Worm (Caenorhabditis elegans): ENCODE data around the gene srx-96.

Gene srx-96

ce11 chrV:13715223-13715686, 4.1 kb downstream of the srx-96 start, which contains the start of gene zipt-9 (continued):
- peak; percentile 90 for TF ChIP-seq lin-15B (tag; optimal IDR thresholded peaks at IDR 0.05)
- TF ChIP-seq ets-5 (GFP tag; IDR thresholded peaks at IDR 0.05): no peak
- peak; percentile 89 for TF ChIP-seq C16A3.4 (tag; optimal IDR thresholded peaks at IDR 0.05)
- no peak for TF ChIP-seq sup-37 (GFP tag; optimal IDR thresholded peaks at IDR 0.05)
- TF ChIP-seq F16B12.6 (tag; optimal IDR thresholded peaks at IDR 0.05): peak; percentile 59
- TF ChIP-seq ceh-88 (GFP tag; IDR thresholded peaks at IDR 0.05): peak; percentile 80
- no peak for TF ChIP-seq ces-1 (GFP tag; optimal IDR thresholded peaks at IDR 0.05)
- TF ChIP-seq tlp-1 (tag; optimal IDR thresholded peaks at IDR 0.05): no peak
- peak; percentile 89 for TF ChIP-seq vab-15 (tag; optimal IDR thresholded peaks at IDR 0.05)
- no peak for TF ChIP-seq nhr-76 (tag; optimal IDR thresholded peaks at IDR 0.05)

ce11 chrV:13716531-13716930, 5.4 kb downstream of the srx-96 start, which contains the start of gene T01D3.6:
TSS of gene T01D3.6 (plus strand) at chrV:13716824.
- TF ChIP-seq nhr-84 (tag; optimal IDR thresholded peaks at IDR 0.05) (no peak), efl-1 (optimal IDR thresholded peaks at IDR 0.05) (no peak), efl-1 (GFP tag; optimal IDR thresholded peaks at IDR 0.05 in 1 of 2) (no peak), ceh-90 (tag; optimal IDR thresholded peaks at IDR 0.05) (no peak), unc-30 (tag; optimal IDR thresholded peaks at IDR 0.05) (no peak), dsc-1 (tag; optimal IDR thresholded peaks at IDR 0.05) (no peak), elt-3 (tag; optimal IDR thresholded peaks at IDR 0.05) (no peak), nhr-47 (tag; optimal IDR thresholded peaks at IDR 0.05) (no peak), hlh-17 (GFP tag; optimal IDR thresholded peaks at IDR 0.05; ENCODE audit: borderline replicate concordance) (no peak), nhr-12 (tag; optimal IDR thresholded peaks at IDR 0.05) (no peak), lin-39 (tag; optimal IDR thresholded peaks at IDR 0.05) (no peak), nhr-20 (tag; optimal IDR thresholded peaks at IDR 0.05) (no peak), pax-3 (tag; optimal IDR thresholded peaks at IDR 0.05) (peak; percentile 29), pqm-1 (tag; optimal IDR thresholded peaks at IDR 0.05) (peak; percentile 32), efl-3 (GFP tag; optimal IDR thresholded peaks at IDR 0.05) (no peak), lin-14 (GFP tag; optimal IDR thresholded peaks at IDR 0.05) (no peak), nhr-77 (tag; optimal IDR thresholded peaks at IDR 0.05) (no peak), ceh-8 (GFP tag; optimal IDR thresholded peaks at IDR 0.05) (no peak), lin-35 (GFP tag; optimal IDR thresholded peaks at IDR 0.05) (peak in 1 of 2 experiments; percentile 24), sox-4 (tag; optimal IDR thresholded peaks at IDR 0.05) (no peak), lin-15B (tag; optimal IDR thresholded peaks at IDR 0.05) (no peak), nhr-85 (tag) (peak; percentile 10), zip-4 (GFP tag; optimal IDR thresholded peaks at IDR 0.05) (no peak), skn-1 (tag; optimal IDR thresholded peaks at IDR 0.05) (no peak), pag-3 (tag; optimal IDR thresholded peaks at IDR 0.05; ENCODE audit: borderline replicate concordance, insufficient read depth) (no peak), elt-2 (tag; optimal IDR thresholded peaks at IDR 0.05) (peak; percentile 79), irx-1 (tag; optimal IDR thresholded peaks at IDR 0.05) (no peak)

ce11 chrV:13724781-13725180, 13.6 kb downstream of the srx-96 start, which contains the start of gene F35E12.2:
TSS of gene F35E12.2 (minus strand) at chrV:13724881.
- TF ChIP-seq fos-1 (tag; optimal IDR thresholded peaks at IDR 0.05): no peak
- no peak for TF ChIP-seq lsy-2 (tag; optimal IDR thresholded peaks at IDR 0.05)
- TF ChIP-seq nhr-47 (tag; optimal IDR thresholded peaks at IDR 0.05): no peak
- no peak for TF ChIP-seq snpc-4 (tag; optimal IDR thresholded peaks at IDR 0.05)
- no peak for TF ChIP-seq ceh-82 (tag; optimal IDR thresholded peaks at IDR 0.05)
- no peak for TF ChIP-seq sox-4 (tag; optimal IDR thresholded peaks at IDR 0.05)

All from whole organism, L1 larva.